Fruit fly (Drosophila melanogaster) whole organism, embryonic: Measurements from ENCODE around the gene Hph.

Experiments
- BEAF-32 ChIP-seq: fragments of 200-800 bp; sonication (Bioruptor generic); optimal IDR thresholded peaks from 3 replicates; lab custom pipeline; 2017; ENCODE audit warnings: missing biosample characterization, missing genetic modification characterization, mild to moderate bottlenecking, moderate library complexity, missing genetic modification reagents
- CG10959 ChIP-seq: fragments of 200-800 bp; sonication (Bioruptor generic); IDR thresholded peaks from 2 replicates; pipeline ENCODE4 v1.3.6; 2022; ENCODE audit warnings: missing biosample characterization, missing genetic modification characterization
- CG11695 ChIP-seq: fragments of 200-800 bp; sonication (Bioruptor generic); IDR thresholded peaks from 3 replicates; pipeline ENCODE4 v1.3.6; 2022; ENCODE audit warnings: missing biosample characterization, missing genetic modification characterization
- CG12104 ChIP-seq: fragments of 200-800 bp; sonication (Bioruptor generic); optimal IDR thresholded peaks from 3 replicates; lab custom pipeline; 2016; ENCODE audit warnings: missing biosample characterization, missing genetic modification characterization
- CG13287 ChIP-seq: fragments of 200-800 bp; sonication (Bioruptor generic); IDR thresholded peaks from 2 replicates; pipeline ENCODE4 v1.3.6; 2022; ENCODE audit warnings: missing biosample characterization, missing genetic modification characterization; ENCODE audit not compliant: partially characterized antibody
- CG13424 ChIP-seq: fragments of 200-800 bp; sonication (Bioruptor generic); optimal IDR thresholded peaks from 2 replicates; lab custom pipeline; 2019; ENCODE audit warnings: missing biosample characterization, mild to moderate bottlenecking, missing genetic modification characterization, moderate library complexity
- CG1529 ChIP-seq: fragments of 200-800 bp; sonication (Bioruptor generic); optimal IDR thresholded peaks from 3 replicates; lab custom pipeline; 2018; ENCODE audit warnings: missing biosample characterization, missing genetic modification characterization
- CG15479 ChIP-seq: fragments of 200-800 bp; sonication (Bioruptor generic); optimal IDR thresholded peaks from 3 replicates; lab custom pipeline; 2019; ENCODE audit warnings: missing biosample characterization, mild to moderate bottlenecking, missing genetic modification characterization, moderate library complexity
- CG16815 ChIP-seq: fragments of 200-800 bp; sonication (Bioruptor generic); optimal IDR thresholded peaks from 3 replicates; lab custom pipeline; 2017; ENCODE audit warnings: missing biosample characterization, mild to moderate bottlenecking, missing genetic modification characterization
- CG16863 ChIP-seq: fragments of 200-800 bp; sonication (Bioruptor generic); optimal IDR thresholded peaks from 3 replicates; lab custom pipeline; 2016; ENCODE audit warnings: missing biosample characterization, missing genetic modification characterization
- CG17612 ChIP-seq: fragments of 200-800 bp; sonication (Bioruptor generic); IDR thresholded peaks from 2 replicates; pipeline ENCODE4 v1.3.6; 2022; ENCODE audit warnings: missing biosample characterization, missing genetic modification characterization
- CG2120 ChIP-seq: fragments of 200-800 bp; sonication (Bioruptor generic); optimal IDR thresholded peaks from 3 replicates; lab custom pipeline; 2016; ENCODE audit warnings: missing biosample characterization, missing genetic modification characterization
- CG2678 ChIP-seq: fragments of 200-800 bp; sonication (Bioruptor generic); optimal IDR thresholded peaks from 3 replicates; lab custom pipeline; 2019; ENCODE audit warnings: missing biosample characterization, mild to moderate bottlenecking, missing genetic modification characterization, moderate library complexity
- CG4328 ChIP-seq: fragments of 200-800 bp; sonication (Bioruptor generic); optimal IDR thresholded peaks from 3 replicates; lab custom pipeline; 2017; ENCODE audit warnings: missing biosample characterization, missing genetic modification reagents, missing genetic modification characterization
- CG5180 ChIP-seq: fragments of 200-800 bp; sonication (Bioruptor generic); optimal IDR thresholded peaks from 3 replicates; lab custom pipeline; 2017; ENCODE audit warnings: missing biosample characterization, missing genetic modification characterization, mild to moderate bottlenecking, moderate library complexity, missing genetic modification reagents
- CG5953 ChIP-seq: fragments of 200-800 bp; sonication (Bioruptor generic); IDR thresholded peaks from 2 replicates; pipeline ENCODE4 v1.3.6; 2022; ENCODE audit warnings: missing biosample characterization, missing genetic modification characterization
- CG6175 ChIP-seq: fragments of 200-800 bp; sonication (Bioruptor generic); IDR thresholded peaks from 3 replicates; pipeline ENCODE4 v1.3.6; 2022; ENCODE audit warnings: missing biosample characterization, missing genetic modification characterization
- D ChIP-seq, 2 experiments: fragments of 200-800 bp in 1 of 2; fragments of >200 bp in 1 of 2; sonication (Bioruptor generic) in 1 of 2; optimal IDR thresholded peaks; 2 replicates in 1 of 2; 3 replicates in 1 of 2; lab custom pipeline; 2017; ENCODE audit warnings: mild to moderate bottlenecking in 1 of 2, missing biosample characterization in 1 of 2, missing genetic modification characterization in 1 of 2, missing genetic modification reagents in 1 of 2
- Dip2 ChIP-seq: fragments of 200-800 bp; sonication (Bioruptor generic); IDR thresholded peaks from 2 replicates; pipeline ENCODE4 v1.3.6; 2022; ENCODE audit warnings: missing biosample characterization, missing genetic modification characterization
- Doc2 ChIP-seq: fragments of 200-800 bp; sonication (Bioruptor generic); IDR thresholded peaks from 2 replicates; pipeline ENCODE4 v1.3.6; 2022; ENCODE audit warnings: missing biosample characterization, missing genetic modification characterization
- Dref ChIP-seq: fragments of 200-800 bp; sonication (Bioruptor generic); IDR thresholded peaks from 2 replicates; pipeline ENCODE4 v1.3.6; 2022; ENCODE audit warnings: missing biosample characterization, missing genetic modification characterization
- HLH54F ChIP-seq: fragments of 200-800 bp; sonication (Bioruptor generic); optimal IDR thresholded peaks from 3 replicates; lab custom pipeline; 2016; ENCODE audit warnings: missing biosample characterization, missing genetic modification characterization
- Nf-YA ChIP-seq: fragments of 200-800 bp; sonication (Bioruptor generic); IDR thresholded peaks from 2 replicates; pipeline ENCODE4 v1.3.6; 2022; ENCODE audit warnings: missing biosample characterization, missing genetic modification characterization
- Ravus ChIP-seq: fragments of 200-800 bp; sonication (Bioruptor generic); IDR thresholded peaks from 2 replicates; pipeline ENCODE4 v1.3.6; 2022; ENCODE audit warnings: missing biosample characterization, missing genetic modification characterization
- Rx ChIP-seq: fragments of 200-800 bp; sonication (Bioruptor generic); IDR thresholded peaks from 2 replicates; pipeline ENCODE4 v1.3.6; 2022; ENCODE audit warnings: missing biosample characterization, missing genetic modification characterization
- Taf1 ChIP-seq: fragments of 200-800 bp; sonication (Bioruptor generic); IDR thresholded peaks from 2 replicates; pipeline ENCODE4 v1.3.6; 2022; ENCODE audit warnings: missing biosample characterization, missing genetic modification characterization
- Tbp ChIP-seq: fragments of >200 bp; optimal IDR thresholded peaks from 2 replicates; lab custom pipeline; 2018; ENCODE audit warnings: missing biosample characterization, missing genetic modification characterization
- ab ChIP-seq: fragments of 200-800 bp; sonication (Bioruptor generic); optimal IDR thresholded peaks from 2 replicates; lab custom pipeline; 2016; ENCODE audit warnings: missing biosample characterization, missing genetic modification characterization
- aop ChIP-seq: fragments of 200-800 bp; sonication (Bioruptor generic); IDR thresholded peaks from 2 replicates; pipeline ENCODE4 v1.3.6; 2022; ENCODE audit warnings: missing biosample characterization, missing genetic modification characterization
- bowl ChIP-seq: fragments of 200-800 bp; sonication (Bioruptor generic); IDR thresholded peaks from 2 replicates; pipeline ENCODE4 v1.3.6; 2022; ENCODE audit warnings: missing biosample characterization, missing genetic modification characterization
- br ChIP-seq: fragments of >200 bp; optimal IDR thresholded peaks from 2 replicates; lab custom pipeline; 2017
- ci ChIP-seq: fragments of 200-800 bp; sonication (Bioruptor generic); IDR thresholded peaks from 3 replicates; pipeline ENCODE4 v1.3.6; 2022; ENCODE audit warnings: missing biosample characterization, missing genetic modification characterization
- dm ChIP-seq: fragments of 200-800 bp; sonication (Bioruptor generic); optimal IDR thresholded peaks from 3 replicates; lab custom pipeline; 2016; ENCODE audit warnings: missing biosample characterization, missing genetic modification characterization
- ewg ChIP-seq: fragments of 200-800 bp; sonication (Bioruptor generic); optimal IDR thresholded peaks from 3 replicates; lab custom pipeline; 2017; ENCODE audit warnings: mild to moderate bottlenecking, missing biosample characterization, missing genetic modification reagents, missing genetic modification characterization
- fd96Cb ChIP-seq: fragments of 200-800 bp; sonication (Bioruptor generic); optimal IDR thresholded peaks from 2 replicates; lab custom pipeline; 2018; ENCODE audit warnings: missing biosample characterization, mild to moderate bottlenecking, missing genetic modification characterization, moderate library complexity
- hb ChIP-seq: fragments of 200-800 bp; sonication (Bioruptor generic); IDR thresholded peaks from 3 replicates; pipeline ENCODE4 v1.3.6; 2022; ENCODE audit warnings: missing biosample characterization, missing genetic modification characterization; ENCODE audit not compliant: partially characterized antibody
- hbn ChIP-seq: fragments of 200-800 bp; sonication (Bioruptor generic); IDR thresholded peaks from 2 replicates; pipeline ENCODE4 v1.3.6; 2022; ENCODE audit warnings: missing biosample characterization, missing genetic modification characterization; ENCODE audit not compliant: partially characterized antibody
- klu ChIP-seq: fragments of 200-800 bp; sonication (Bioruptor generic); IDR thresholded peaks from 2 replicates; pipeline ENCODE4 v1.3.6; 2022; ENCODE audit warnings: missing biosample characterization, missing genetic modification characterization
- mld ChIP-seq: fragments of 200-800 bp; sonication (Bioruptor generic); IDR thresholded peaks from 3 replicates; pipeline ENCODE4 v1.3.6; 2022; ENCODE audit warnings: missing biosample characterization, missing genetic modification characterization; ENCODE audit not compliant: partially characterized antibody
- nerfin-2 ChIP-seq: fragments of 200-800 bp; sonication (Bioruptor generic); IDR thresholded peaks from 2 replicates; pipeline ENCODE4 v1.3.6; 2022; ENCODE audit warnings: missing biosample characterization, missing genetic modification characterization; ENCODE audit not compliant: partially characterized antibody
- nmo ChIP-seq: fragments of 200-800 bp; sonication (Bioruptor generic); optimal IDR thresholded peaks from 2 replicates; lab custom pipeline; 2018; ENCODE audit warnings: missing biosample characterization, mild to moderate bottlenecking, missing genetic modification characterization, moderate library complexity
- onecut ChIP-seq: fragments of 200-800 bp; sonication (Bioruptor generic); IDR thresholded peaks from 2 replicates; pipeline ENCODE4 v1.3.6; 2022; ENCODE audit warnings: missing biosample characterization, missing genetic modification characterization
- pb ChIP-seq: fragments of 200-800 bp; sonication (Bioruptor generic); optimal IDR thresholded peaks from 3 replicates; lab custom pipeline; 2016; ENCODE audit warnings: missing biosample characterization, missing genetic modification characterization
- pros ChIP-seq: fragments of 200-800 bp; sonication (Bioruptor generic); optimal IDR thresholded peaks from 3 replicates; lab custom pipeline; 2019; ENCODE audit warnings: missing biosample characterization, mild to moderate bottlenecking, missing genetic modification characterization, moderate library complexity
- row ChIP-seq: fragments of 200-800 bp; sonication (Bioruptor generic); IDR thresholded peaks from 3 replicates; pipeline ENCODE4 v1.3.6; 2022; ENCODE audit warnings: missing biosample characterization, missing genetic modification characterization
- sna ChIP-seq: fragments of 200-800 bp; sonication (Bioruptor generic); IDR thresholded peaks from 2 replicates; pipeline ENCODE4 v1.3.6; 2022; ENCODE audit warnings: missing biosample characterization, missing genetic modification characterization; ENCODE audit not compliant: partially characterized antibody
- sr ChIP-seq: fragments of 200-800 bp; sonication (Bioruptor generic); IDR thresholded peaks from 3 replicates; pipeline ENCODE4 v1.3.6; 2022; ENCODE audit warnings: missing biosample characterization, missing genetic modification characterization
- trh ChIP-seq: fragments of 200-800 bp; sonication (Bioruptor generic); optimal IDR thresholded peaks from 2 replicates; lab custom pipeline; 2016; ENCODE audit warnings: missing biosample characterization, missing genetic modification characterization
- twi ChIP-seq: fragments of 200-800 bp; optimal IDR thresholded peaks from 2 replicates; lab custom pipeline; 2019; ENCODE audit warnings: missing biosample characterization, mild to moderate bottlenecking, missing genetic modification characterization, moderate library complexity
- vvl ChIP-seq: fragments of 200-800 bp; sonication (Bioruptor generic); IDR thresholded peaks from 2 replicates; pipeline ENCODE4 v1.3.6; 2022; ENCODE audit warnings: missing biosample characterization, missing genetic modification characterization

Gene Hph

DNA sequence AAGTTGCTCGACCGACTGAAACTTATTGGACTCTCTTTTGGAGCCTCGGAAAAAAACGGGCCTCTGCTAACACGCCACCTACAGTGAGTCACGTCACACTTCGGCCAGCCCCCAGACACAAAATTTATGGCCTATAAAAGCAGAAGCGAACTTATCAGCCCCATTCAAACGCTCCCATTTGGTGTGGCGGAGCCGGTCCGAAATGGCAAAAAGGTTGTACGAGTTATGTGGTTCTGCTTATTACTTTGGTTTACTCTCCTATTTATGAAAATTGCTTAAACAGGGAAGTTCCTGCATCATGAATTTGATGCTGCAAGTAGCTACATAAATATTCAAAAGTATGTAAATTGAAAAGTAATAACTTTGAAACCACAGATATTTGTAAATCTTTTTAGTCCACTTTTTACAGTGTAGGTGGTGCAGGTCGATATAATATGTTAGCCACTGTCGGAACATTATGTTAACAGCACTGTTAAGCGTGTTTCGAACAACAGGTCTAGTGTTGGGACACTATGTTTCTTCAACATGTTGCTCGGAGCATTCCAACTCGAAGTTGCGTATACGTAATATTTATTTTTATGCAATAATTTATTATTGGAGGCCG is 26.6 kb downstream of the Hph start (continued):
- TF ChIP-seq Rx (GFP tag; lab: Robert Waterston, UW) (peak; percentile 69), CG2120 (peak; percentile 96), mld (GFP tag; lab: Robert Waterston, UW) (no peak), CG10959 (GFP tag; lab: Robert Waterston, UW) (0 out of 2 replicates have a peak, but pooled peaks have one; percentile 51), hbn (GFP tag; lab: Robert Waterston, UW) (no peak), BEAF-32 (GFP tag; lab: Kevin White, UChicago) (no peak), CG13424 (tag; lab: Kevin White, UChicago) (peak; percentile 94), ci (GFP tag; lab: Robert Waterston, UW) (peak; percentile 84; the same call in 2 of the 3 replicates), Dref (GFP tag; lab: Robert Waterston, UW) (no peak), D (optimal IDR thresholded peaks at IDR 0.05; lab: Kevin White, UChicago) (no peak), D (GFP tag; optimal IDR thresholded peaks at IDR 0.05; lab: Kevin White, UChicago) (peak; percentile 92), Tbp (no peak), Nf-YA (GFP tag; lab: Robert Waterston, UW) (no peak), ewg (GFP tag; lab: Kevin White, UChicago) (peak; percentile 78), klu (GFP tag; lab: Robert Waterston, UW) (peak; percentile 75), twi (tag; lab: Kevin White, UChicago) (peak; percentile 70), CG6175 (GFP tag; lab: Robert Waterston, UW) (peak; percentile 89), HLH54F (GFP tag; lab: Kevin White, UChicago) (peak; percentile 92), CG13287 (no peak), CG12104 (GFP tag; lab: Kevin White, UChicago) (peak; percentile 92), CG2678 (tag; lab: Kevin White, UChicago) (peak; percentile 96), CG4328 (peak; percentile 91), nmo (peak; percentile 92), vvl (GFP tag; lab: Robert Waterston, UW) (peak; percentile 88), sna (GFP tag; lab: Robert Waterston, UW) (no peak), nerfin-2 (GFP tag; lab: Robert Waterston, UW) (no peak), trh (peak; percentile 74), dm (peak; percentile 78), sr (peak; percentile 43; the same call in 1 of the 3 replicates), CG11695 (GFP tag; lab: Robert Waterston, UW) (peak; percentile 90; the same call in 2 of the 3 replicates), Ravus (no peak; the same call in 1 of the 2 replicates), CG16815 (GFP tag; lab: Kevin White, UChicago) (peak; percentile 81), pros (GFP tag; lab: Kevin White, UChicago) (peak; percentile 31), onecut (peak; percentile 78), Taf1 (GFP tag; lab: Robert Waterston, UW) (peak; percentile 71; the same call in 1 of the 2 replicates), br (lab: Kevin White, UChicago) (no peak), CG16863 (GFP tag; lab: Kevin White, UChicago) (peak; percentile 89), pb (GFP tag; lab: Kevin White, UChicago) (peak; percentile 85), fd96Cb (tag; lab: Kevin White, UChicago) (peak; percentile 89), CG1529 (GFP tag; lab: Kevin White, UChicago) (peak; percentile 80), Doc2 (GFP tag; lab: Robert Waterston, UW) (0 out of 2 replicates have a peak, but pooled peaks have one; percentile 40), ab (GFP tag; lab: Kevin White, UChicago) (peak; percentile 69), CG17612 (GFP tag; lab: Robert Waterston, UW) (peak; percentile 67), hb (GFP tag; lab: Robert Waterston, UW) (no peak), CG15479 (GFP tag; lab: Kevin White, UChicago) (no peak), bowl (GFP tag; lab: Robert Waterston, UW) (peak; percentile 78), Dip2 (GFP tag; lab: Robert Waterston, UW) (no peak), aop (no peak), CG5953 (GFP tag; lab: Robert Waterston, UW) (peak; percentile 80), CG5180 (GFP tag; lab: Kevin White, UChicago) (peak; percentile 89), row (peak; percentile 91)
